Fruit fly (Drosophila melanogaster) whole organism, embryonic: ENCODE measurements around the gene CG7550.
A peak's percentile ranks its signal among the peaks of the same experiment; 100 is the strongest.

Experiments
- Atf6 ChIP-seq: fragments of 200-800 bp; sonication (Bioruptor generic); IDR thresholded peaks from 2 replicates; pipeline ENCODE4 v1.3.6; 2022; ENCODE audit warnings: missing biosample characterization, missing genetic modification characterization
- Awh ChIP-seq: fragments of 200-800 bp; sonication (Bioruptor generic); IDR thresholded peaks from 2 replicates; pipeline ENCODE4, ENCODE4 v1.3.6; 2022; ENCODE audit warnings: missing biosample characterization, missing genetic modification characterization
- CG14710 ChIP-seq: fragments of 200-800 bp; sonication (Bioruptor generic); optimal IDR thresholded peaks from 3 replicates; lab custom pipeline; 2019; ENCODE audit warnings: missing biosample characterization, mild to moderate bottlenecking, missing genetic modification characterization, moderate library complexity
- CG17186 ChIP-seq: fragments of 200-800 bp; sonication (Bioruptor generic); optimal IDR thresholded peaks from 3 replicates; lab custom pipeline; 2017; ENCODE audit warnings: missing biosample characterization, missing genetic modification reagents, missing genetic modification characterization
- CG17385 ChIP-seq: fragments of 200-800 bp; sonication (Bioruptor generic); optimal IDR thresholded peaks from 3 replicates; lab custom pipeline; 2018; ENCODE audit warnings: missing biosample characterization, mild to moderate bottlenecking, missing genetic modification characterization
- CG1792 ChIP-seq: fragments of 200-800 bp; sonication (Bioruptor generic); optimal IDR thresholded peaks from 2 replicates; lab custom pipeline; 2016; ENCODE audit warnings: missing biosample characterization, missing genetic modification characterization
- CG18262 ChIP-seq: fragments of 200-800 bp; optimal IDR thresholded peaks from 3 replicates; lab custom pipeline; 2019; ENCODE audit warnings: missing biosample characterization, mild to moderate bottlenecking, missing genetic modification characterization, moderate library complexity
- CG2712 ChIP-seq: fragments of 200-800 bp; optimal IDR thresholded peaks from 3 replicates; lab custom pipeline; 2019; ENCODE audit warnings: missing biosample characterization, mild to moderate bottlenecking, missing genetic modification characterization, moderate library complexity
- CG31365 ChIP-seq: fragments of 200-800 bp; sonication (Bioruptor generic); optimal IDR thresholded peaks from 2 replicates; lab custom pipeline; 2018; ENCODE audit warnings: missing biosample characterization, mild to moderate bottlenecking, missing genetic modification characterization
- CG4854 ChIP-seq: fragments of 200-800 bp; sonication (Bioruptor generic); optimal IDR thresholded peaks from 2 replicates; lab custom pipeline; 2016; ENCODE audit warnings: missing biosample characterization, missing genetic modification characterization, inconsistent platforms
- CG6654 ChIP-seq: fragments of 200-800 bp; sonication (Bioruptor generic); optimal IDR thresholded peaks from 2 replicates; lab custom pipeline; 2017; ENCODE audit warnings: missing biosample characterization, mild to moderate bottlenecking, missing genetic modification characterization
- CG6791 ChIP-seq: fragments of 200-800 bp; sonication (Bioruptor generic); IDR thresholded peaks from 3 replicates; pipeline ENCODE4 v1.3.6; 2022; ENCODE audit warnings: missing biosample characterization, missing genetic modification characterization; ENCODE audit not compliant: partially characterized antibody
- CG7556 ChIP-seq: fragments of 200-800 bp; sonication (Bioruptor generic); optimal IDR thresholded peaks from 2 replicates; lab custom pipeline; 2017; ENCODE audit warnings: missing biosample characterization, mild to moderate bottlenecking, missing genetic modification characterization
- CG9609 ChIP-seq: fragments of 200-800 bp; sonication (Bioruptor generic); optimal IDR thresholded peaks from 3 replicates; lab custom pipeline; 2016; ENCODE audit warnings: missing biosample characterization, missing genetic modification characterization
- CHES-1-like ChIP-seq: fragments of 200-800 bp; sonication (Bioruptor generic); optimal IDR thresholded peaks from 2 replicates; lab custom pipeline; 2016; ENCODE audit warnings: missing biosample characterization, missing genetic modification characterization
- D19A ChIP-seq: fragments of 200-800 bp; optimal IDR thresholded peaks from 3 replicates; lab custom pipeline; 2019; ENCODE audit warnings: missing biosample characterization, mild to moderate bottlenecking, missing genetic modification characterization, moderate library complexity
- Deaf1 ChIP-seq: fragments of 200-800 bp; optimal IDR thresholded peaks from 3 replicates; lab custom pipeline; 2019; ENCODE audit warnings: missing biosample characterization, mild to moderate bottlenecking, missing genetic modification characterization, moderate library complexity
- Dfd ChIP-seq, 2 experiments: fragments of >200 bp; optimal IDR thresholded peaks; 2 replicates each; lab custom pipeline; 2017; ENCODE audit warnings: missing biosample characterization in 2 of 2, missing genetic modification characterization in 2 of 2
- Dip3 ChIP-seq: fragments of 200-800 bp; sonication (Bioruptor generic); optimal IDR thresholded peaks from 3 replicates; lab custom pipeline; 2016; ENCODE audit warnings: missing biosample characterization, missing genetic modification characterization
- Doc3 ChIP-seq: fragments of 200-800 bp; sonication (Bioruptor generic); IDR thresholded peaks from 3 replicates; pipeline ENCODE4 v1.3.6; 2022; ENCODE audit warnings: missing biosample characterization, missing genetic modification characterization; ENCODE audit not compliant: partially characterized antibody
- Fer1 ChIP-seq: fragments of 200-800 bp; sonication (Bioruptor generic); optimal IDR thresholded peaks from 2 replicates; lab custom pipeline; 2017; ENCODE audit warnings: missing biosample characterization, mild to moderate bottlenecking, missing genetic modification characterization
- Fer2 ChIP-seq: fragments of 200-800 bp; sonication (Bioruptor generic); optimal IDR thresholded peaks from 2 replicates; lab custom pipeline; 2018; ENCODE audit warnings: missing biosample characterization, mild to moderate bottlenecking, missing genetic modification characterization, moderate library complexity
- Fer3 ChIP-seq: fragments of 200-800 bp; sonication (Bioruptor generic); optimal IDR thresholded peaks from 2 replicates; lab custom pipeline; 2018; ENCODE audit warnings: missing biosample characterization, mild to moderate bottlenecking, missing genetic modification characterization, moderate library complexity
- H15 ChIP-seq: fragments of 200-800 bp; sonication (Bioruptor generic); IDR thresholded peaks from 3 replicates; pipeline ENCODE4 v1.3.6; 2022; ENCODE audit warnings: missing biosample characterization, missing genetic modification characterization
- HLHmδ ChIP-seq: fragments of 200-800 bp; sonication (Bioruptor generic); optimal IDR thresholded peaks from 2 replicates; lab custom pipeline; 2018; ENCODE audit warnings: missing biosample characterization, mild to moderate bottlenecking, missing genetic modification characterization, moderate library complexity
- Hsf ChIP-seq: fragments of 200-800 bp; sonication (Bioruptor generic); optimal IDR thresholded peaks from 3 replicates; lab custom pipeline; 2016; ENCODE audit warnings: missing biosample characterization, missing genetic modification characterization
- Kr ChIP-seq: fragments of 200-800 bp; sonication (Bioruptor generic); optimal IDR thresholded peaks from 2 replicates; lab custom pipeline; 2017; ENCODE audit warnings: missing biosample characterization, mild to moderate bottlenecking, missing genetic modification characterization
- Meics ChIP-seq: fragments of 200-800 bp; sonication (Bioruptor generic); optimal IDR thresholded peaks from 2 replicates; lab custom pipeline; 2017; ENCODE audit warnings: missing biosample characterization, mild to moderate bottlenecking, missing genetic modification characterization
- Rx ChIP-seq: fragments of 200-800 bp; sonication (Bioruptor generic); IDR thresholded peaks from 2 replicates; pipeline ENCODE4 v1.3.6; 2022; ENCODE audit warnings: missing biosample characterization, missing genetic modification characterization
- Stat92E ChIP-seq, 3 experiments: fragments of >200 bp in 2 of 3; fragments of 200-800 bp in 1 of 3; sonication (Bioruptor generic) in 1 of 3; optimal IDR thresholded peaks; 2 replicates each; lab custom pipeline; 2017 to 2019; ENCODE audit warnings: missing biosample characterization in 3 of 3, missing genetic modification characterization in 3 of 3, mild to moderate bottlenecking in 1 of 3, moderate library complexity in 1 of 3
- TFAM ChIP-seq: fragments of 200-800 bp; sonication (Bioruptor generic); optimal IDR thresholded peaks from 2 replicates; lab custom pipeline; 2017; ENCODE audit warnings: missing biosample characterization, missing genetic modification characterization, inconsistent platforms
- Xbp1 ChIP-seq: fragments of 200-800 bp; sonication (Bioruptor generic); optimal IDR thresholded peaks from 3 replicates; lab custom pipeline; 2016; ENCODE audit warnings: missing biosample characterization, mild to moderate bottlenecking, missing genetic modification characterization
- ato ChIP-seq: fragments of 200-800 bp; sonication (Bioruptor generic); IDR thresholded peaks from 2 replicates; pipeline ENCODE4 v1.3.6; 2022; ENCODE audit warnings: missing biosample characterization, missing genetic modification characterization; ENCODE audit not compliant: partially characterized antibody
- chinmo ChIP-seq: fragments of 200-800 bp; sonication (Bioruptor generic); IDR thresholded peaks from 4 replicates; pipeline ENCODE4 v1.3.6; 2022; ENCODE audit warnings: missing biosample characterization, missing genetic modification characterization; ENCODE audit not compliant: partially characterized antibody
- dati ChIP-seq: fragments of 200-800 bp; sonication (Bioruptor generic); IDR thresholded peaks from 2 replicates; pipeline ENCODE4 v1.3.6; 2022; ENCODE audit warnings: missing biosample characterization, missing genetic modification characterization
- disco-r ChIP-seq: fragments of 200-800 bp; sonication (Bioruptor generic); optimal IDR thresholded peaks from 2 replicates; lab custom pipeline; 2016; ENCODE audit warnings: missing biosample characterization, missing genetic modification characterization
- esg ChIP-seq: fragments of 200-800 bp; sonication (Bioruptor generic); conservative IDR thresholded peaks from 2 replicates; pipeline ENCODE4 v1.3.6; 2022; ENCODE audit warnings: missing biosample characterization, missing genetic modification characterization
- exex ChIP-seq: fragments of 200-800 bp; sonication (Bioruptor generic); optimal IDR thresholded peaks from 4 replicates; lab custom pipeline; 2018; ENCODE audit warnings: missing biosample characterization, mild to moderate bottlenecking, missing genetic modification characterization, moderate library complexity
- fd96Cb ChIP-seq: fragments of 200-800 bp; sonication (Bioruptor generic); optimal IDR thresholded peaks from 2 replicates; lab custom pipeline; 2018; ENCODE audit warnings: missing biosample characterization, mild to moderate bottlenecking, missing genetic modification characterization, moderate library complexity
- gcm2 ChIP-seq: fragments of 200-800 bp; sonication (Bioruptor generic); optimal IDR thresholded peaks from 2 replicates; lab custom pipeline; 2016; ENCODE audit warnings: missing biosample characterization, missing genetic modification characterization
- grau ChIP-seq: fragments of 200-800 bp; optimal IDR thresholded peaks from 3 replicates; lab custom pipeline; 2019; ENCODE audit warnings: missing biosample characterization, mild to moderate bottlenecking, missing genetic modification characterization, moderate library complexity
- ind ChIP-seq: fragments of 200-800 bp; sonication (Bioruptor generic); optimal IDR thresholded peaks from 3 replicates; lab custom pipeline; 2016; ENCODE audit warnings: missing biosample characterization, missing genetic modification characterization
- insv ChIP-seq, 2 experiments: fragments of 200-800 bp; sonication (Bioruptor generic); optimal IDR thresholded peaks; 3 replicates each; lab custom pipeline; 2016 to 2018; ENCODE audit warnings: missing biosample characterization in 2 of 2, missing genetic modification characterization in 2 of 2
- knrl ChIP-seq: fragments of 200-800 bp; sonication (Bioruptor generic); IDR thresholded peaks from 3 replicates; pipeline ENCODE4 v1.3.6; 2022; ENCODE audit warnings: missing biosample characterization, missing genetic modification characterization; ENCODE audit not compliant: partially characterized antibody
- pan ChIP-seq, 4 experiments: fragments of >200 bp in 3 of 4; fragments of 200-800 bp in 1 of 4; sonication (Bioruptor generic) in 1 of 4; optimal IDR thresholded peaks in 3 of 4; IDR thresholded peaks in 1 of 4; 2 replicates each; pipeline versions ENCODE4 v1.3.6 to Lab custom; 2017 to 2022; ENCODE audit warnings: missing biosample characterization in 2 of 4, missing genetic modification characterization in 2 of 4, mixed read lengths in 1 of 4
- peb ChIP-seq: fragments of 200-800 bp; sonication (Bioruptor generic); IDR thresholded peaks from 2 replicates; pipeline ENCODE4 v1.3.6; 2022; ENCODE audit warnings: missing biosample characterization, missing genetic modification characterization
- pum ChIP-seq: fragments of 200-800 bp; sonication (Bioruptor generic); optimal IDR thresholded peaks from 2 replicates; lab custom pipeline; 2016; ENCODE audit warnings: missing biosample characterization, missing genetic modification characterization
- scrt ChIP-seq: fragments of 200-800 bp; sonication (Bioruptor generic); optimal IDR thresholded peaks from 2 replicates; lab custom pipeline; 2018; ENCODE audit warnings: missing biosample characterization, mild to moderate bottlenecking, missing genetic modification characterization, moderate library complexity
- trh ChIP-seq: fragments of 200-800 bp; sonication (Bioruptor generic); optimal IDR thresholded peaks from 2 replicates; lab custom pipeline; 2016; ENCODE audit warnings: missing biosample characterization, missing genetic modification characterization
- wdn ChIP-seq: fragments of 200-800 bp; sonication (Bioruptor generic); IDR thresholded peaks from 2 replicates; pipeline ENCODE4 v1.3.6; 2022; ENCODE audit warnings: missing biosample characterization, missing genetic modification characterization

CG7550 gene

dm6 chr3L:8137448-8137906 is 13.1 kb upstream of the CG7550 start, which contains the start of the genes Setx and mus301 (continued):
- TF ChIP-seq CHES-1-like (peak; percentile 85), CG31365 (tag; lab: Kevin White, UChicago) (no peak), grau (tag; lab: Kevin White, UChicago) (peak; percentile 75), Fer1 (GFP tag; lab: Kevin White, UChicago) (no peak), Stat92E (GFP tag; optimal IDR thresholded peaks at IDR 0.05; lab: Kevin White, UChicago) (peak in 1 of 3 experiments; percentile 19), Rx (peak; percentile 12; the same call in 1 of the 2 replicates), scrt (GFP tag; lab: Kevin White, UChicago) (no peak), D19A (tag; lab: Kevin White, UChicago) (no peak), Dfd (GFP tag; optimal IDR thresholded peaks at IDR 0.05; lab: Kevin White, UChicago) (no peak), peb (GFP tag; lab: Robert Waterston, UW) (no peak; the same call in 1 of the 2 replicates), disco-r (peak; percentile 64), CG4854 (GFP tag; lab: Kevin White, UChicago) (peak; percentile 76), Meics (GFP tag; lab: Kevin White, UChicago) (peak; percentile 77), CG7556 (GFP tag; lab: Kevin White, UChicago) (peak; percentile 75), Xbp1 (peak; percentile 90), ato (GFP tag; lab: Robert Waterston, UW) (no peak), CG6791 (GFP tag; lab: Robert Waterston, UW) (no peak), dati (no peak), gcm2 (GFP tag; lab: Kevin White, UChicago) (peak; percentile 44), esg (GFP tag; lab: Robert Waterston, UW) (peak; percentile 59), HLHmδ (no peak), Fer3 (peak; percentile 70), Kr (GFP tag; lab: Kevin White, UChicago) (no peak), CG18262 (tag; lab: Kevin White, UChicago) (no peak), CG1792 (GFP tag; lab: Kevin White, UChicago) (peak; percentile 66), CG9609 (peak; percentile 75), Deaf1 (tag; lab: Kevin White, UChicago) (no peak), CG2712 (tag; lab: Kevin White, UChicago) (peak; percentile 82), ind (peak; percentile 81), Hsf (GFP tag; lab: Kevin White, UChicago) (peak; percentile 89), knrl (peak; percentile 50; the same call in 2 of the 3 replicates), wdn (peak; percentile 66; the same call in 1 of the 2 replicates), insv (GFP tag; optimal IDR thresholded peaks at IDR 0.05; lab: Kevin White, UChicago) (peak in 1 of 2 experiments; percentile 51), CG6654 (GFP tag; lab: Kevin White, UChicago) (no peak), pum (GFP tag; lab: Kevin White, UChicago) (peak; percentile 81)

dm6 chr3L:8128396-8129050 is 4.2 kb upstream of the CG7550 start:
- no peak for TF ChIP-seq fd96Cb (tag; lab: Kevin White, UChicago)
- peak; percentile 15 for TF ChIP-seq exex (tag; lab: Kevin White, UChicago)
- no peak for TF ChIP-seq Doc3 (GFP tag; lab: Robert Waterston, UW)
- no peak for TF ChIP-seq H15 (GFP tag; lab: Robert Waterston, UW)
- TF ChIP-seq TFAM (GFP tag; lab: Kevin White, UChicago) = no peak
- no peak for TF ChIP-seq CG17186 (GFP tag; lab: Kevin White, UChicago)
- TF ChIP-seq trh = no peak
- TF ChIP-seq CG14710 (tag; lab: Kevin White, UChicago) = no peak
- 0 out of 4 replicates have a peak, but pooled peaks have one; percentile 50 for TF ChIP-seq chinmo (GFP tag; lab: Robert Waterston, UW)
- no peak for TF ChIP-seq CG17385 (GFP tag; lab: Kevin White, UChicago)
- TF ChIP-seq pan (optimal IDR thresholded peaks at IDR 0.05; lab: Kevin White, UChicago) = no peak
- peak in 1 of 2 experiments; percentile 20 for TF ChIP-seq pan (GFP tag; optimal IDR thresholded peaks at IDR 0.05 in 1 of 2, IDR thresholded peaks at IDR 0.05 in 1 of 2)
- no peak for TF ChIP-seq Awh (GFP tag; lab: Robert Waterston, UW)
- no peak for TF ChIP-seq Atf6 (GFP tag; lab: Robert Waterston, UW)
- no peak for TF ChIP-seq Dip3 (GFP tag; lab: Kevin White, UChicago)
- no peak for TF ChIP-seq Fer2 (tag; lab: Kevin White, UChicago)
